Worm (Caenorhabditis elegans) whole organism, L1 larva: Measurements from ENCODE around the gene C17H12.37.
A peak's percentile ranks its signal among the peaks of the same experiment; 100 is the strongest.

Experiments used
- C04F5.9 ChIP-seq: sonication (generic microtip); optimal IDR thresholded peaks from 2 replicates; lab custom pipeline; 2016; ENCODE audit warnings: missing genetic modification characterization, missing compliant biosample characterization
- C34B4.2 ChIP-seq: sonication (generic microtip); optimal IDR thresholded peaks from 2 replicates; lab custom pipeline; 2017; ENCODE audit warnings: mild to moderate bottlenecking, missing genetic modification characterization, missing compliant biosample characterization
- Y116A8C.19 ChIP-seq: sonication (generic microtip); optimal IDR thresholded peaks from 2 replicates; lab custom pipeline; 2016; ENCODE audit warnings: missing compliant biosample characterization, missing genetic modification characterization, borderline replicate concordance
- aha-1 ChIP-seq: fragments of 150-350 bp; optimal IDR thresholded peaks from 2 replicates; lab custom pipeline; 2014; ENCODE audit warnings: missing biosample characterization, missing genetic modification characterization
- aly-2 ChIP-seq: fragments of 150-350 bp; optimal IDR thresholded peaks from 2 replicates; lab custom pipeline; 2014; ENCODE audit warnings: missing biosample characterization, missing genetic modification characterization
- blmp-1 ChIP-seq: fragments of 150-350 bp; optimal IDR thresholded peaks from 2 replicates; lab custom pipeline; 2014; ENCODE audit warnings: missing biosample characterization, missing genetic modification characterization
- ceh-63 ChIP-seq: fragments of 200-800 bp; sonication (Bioruptor generic); optimal IDR thresholded peaks from 2 replicates; lab custom pipeline; 2018; ENCODE audit warnings: mild to moderate bottlenecking, missing genetic modification characterization, missing compliant biosample characterization
- ceh-8 ChIP-seq: fragments of 200-800 bp; sonication (Bioruptor generic); optimal IDR thresholded peaks from 2 replicates; lab custom pipeline; 2018; ENCODE audit warnings: mild to moderate bottlenecking, missing genetic modification characterization, moderate library complexity, missing compliant biosample characterization
- ceh-82 ChIP-seq, 3 experiments: fragments of 150-350 bp in 1 of 3; sonication (generic microtip) in 2 of 3; optimal IDR thresholded peaks; 2 replicates each; lab custom pipeline; 2014 to 2017; ENCODE audit warnings: missing biosample characterization in 3 of 3, missing genetic modification characterization in 3 of 3
- ces-1 ChIP-seq: fragments of 150-350 bp; optimal IDR thresholded peaks from 2 replicates; lab custom pipeline; 2014; ENCODE audit warnings: missing biosample characterization, missing genetic modification reagents, missing genetic modification characterization
- dpl-1 ChIP-seq, 3 experiments: fragments of 150-350 bp in 2 of 3; sonication (generic microtip) in 1 of 3; optimal IDR thresholded peaks; 2 replicates each; lab custom pipeline; 2014 to 2017; ENCODE audit warnings: missing biosample characterization in 3 of 3, missing genetic modification characterization in 3 of 3, missing genetic modification reagents in 3 of 3
- dsc-1 ChIP-seq: sonication (generic microtip); optimal IDR thresholded peaks from 2 replicates; lab custom pipeline; 2016; ENCODE audit warnings: mild to moderate bottlenecking, missing genetic modification characterization, missing compliant biosample characterization
- efl-1 ChIP-seq, 4 experiments: fragments of 150-350 bp; optimal IDR thresholded peaks in 3 of 4; peaks in 1 of 4; 1 replicate in 1 of 4; 2 replicates in 3 of 4; lab custom pipeline; 2014; ENCODE audit warnings: missing biosample characterization in 2 of 4, missing genetic modification characterization in 2 of 4, missing genetic modification reagents in 2 of 4
- efl-3 ChIP-seq: fragments of 200-800 bp; sonication (Bioruptor generic); optimal IDR thresholded peaks from 2 replicates; lab custom pipeline; 2018; ENCODE audit warnings: mild to moderate bottlenecking, missing genetic modification characterization, missing compliant biosample characterization
- egl-27 ChIP-seq, 2 experiments: fragments of 150-350 bp in 1 of 2; sonication (generic microtip); optimal IDR thresholded peaks; 3 replicates each; lab custom pipeline; 2017 to 2018; ENCODE audit warnings: missing biosample characterization in 2 of 2, missing genetic modification characterization in 2 of 2, missing genetic modification reagents in 2 of 2
- fkh-10 ChIP-seq: sonication (generic microtip); optimal IDR thresholded peaks from 2 replicates; lab custom pipeline; 2017; ENCODE audit warnings: missing biosample characterization, missing genetic modification reagents, missing genetic modification characterization
- fkh-4 ChIP-seq: sonication (generic microtip); optimal IDR thresholded peaks from 2 replicates; lab custom pipeline; 2016; ENCODE audit warnings: missing compliant biosample characterization, missing genetic modification characterization, borderline replicate concordance
- fkh-8 ChIP-seq: sonication (generic microtip); optimal IDR thresholded peaks from 2 replicates; lab custom pipeline; 2016; ENCODE audit warnings: mild to moderate bottlenecking, missing genetic modification characterization, missing compliant biosample characterization
- fos-1 ChIP-seq: fragments of 150-350 bp; optimal IDR thresholded peaks from 2 replicates; lab custom pipeline; 2014; ENCODE audit warnings: missing biosample characterization, missing genetic modification characterization
- hlh-17 ChIP-seq: fragments of 200-800 bp; sonication (Bioruptor generic); optimal IDR thresholded peaks from 2 replicates; lab custom pipeline; 2018; ENCODE audit warnings: missing genetic modification characterization, mild to moderate bottlenecking, missing compliant biosample characterization, moderate library complexity, borderline replicate concordance
- hpl-2 ChIP-seq: fragments of 150-350 bp; optimal IDR thresholded peaks from 2 replicates; lab custom pipeline; 2014; ENCODE audit warnings: missing biosample characterization, missing genetic modification reagents, missing genetic modification characterization
- irx-1 ChIP-seq: sonication (generic microtip); optimal IDR thresholded peaks from 2 replicates; lab custom pipeline; 2016; ENCODE audit warnings: missing genetic modification characterization, missing compliant biosample characterization
- lin-13 ChIP-seq: fragments of 150-350 bp; optimal IDR thresholded peaks from 2 replicates; lab custom pipeline; 2014; ENCODE audit warnings: missing biosample characterization, missing genetic modification reagents, missing genetic modification characterization
- lin-14 ChIP-seq: fragments of 200-800 bp; sonication (Bioruptor generic); optimal IDR thresholded peaks from 2 replicates; lab custom pipeline; 2018; ENCODE audit warnings: mild to moderate bottlenecking, missing genetic modification characterization, moderate library complexity, missing compliant biosample characterization
- lir-3 ChIP-seq: sonication (generic microtip); optimal IDR thresholded peaks from 2 replicates; lab custom pipeline; 2016; ENCODE audit warnings: mild to moderate bottlenecking, missing genetic modification characterization, moderate library complexity, missing compliant biosample characterization; ENCODE audit not compliant: poor library complexity
- mab-9 ChIP-seq: fragments of 200-800 bp; sonication (Bioruptor generic); IDR thresholded peaks from 2 replicates; pipeline ENCODE4 v1.3.6; 2022; ENCODE audit warnings: missing genetic modification reagents, missing genetic modification characterization, missing compliant biosample characterization
- nhr-11 ChIP-seq: fragments of 150-350 bp; optimal IDR thresholded peaks from 2 replicates; lab custom pipeline; 2014; ENCODE audit warnings: missing biosample characterization, missing genetic modification characterization
- nhr-12 ChIP-seq: sonication (generic microtip); optimal IDR thresholded peaks from 2 replicates; lab custom pipeline; 2017; ENCODE audit warnings: missing biosample characterization, missing genetic modification characterization
- nhr-28 ChIP-seq: fragments of 150-350 bp; optimal IDR thresholded peaks from 2 replicates; lab custom pipeline; 2014; ENCODE audit warnings: missing biosample characterization, missing genetic modification characterization
- nhr-47 ChIP-seq: sonication (generic microtip); optimal IDR thresholded peaks from 2 replicates; lab custom pipeline; 2016; ENCODE audit warnings: mild to moderate bottlenecking, missing genetic modification characterization, moderate library complexity, missing compliant biosample characterization
- nhr-76 ChIP-seq: sonication (generic microtip); optimal IDR thresholded peaks from 2 replicates; lab custom pipeline; 2017; ENCODE audit warnings: missing biosample characterization, missing genetic modification characterization
- nhr-77 ChIP-seq: fragments of 150-350 bp; optimal IDR thresholded peaks from 2 replicates; lab custom pipeline; 2014; ENCODE audit warnings: missing biosample characterization, missing genetic modification characterization
- nhr-85 ChIP-seq: sonication (generic microtip); peaks from one replicate; lab custom pipeline; 2016; ENCODE audit warnings: missing genetic modification characterization, inconsistent platforms, missing compliant biosample characterization
- nhr-90 ChIP-seq: sonication (generic microtip); optimal IDR thresholded peaks from 2 replicates; lab custom pipeline; 2016; ENCODE audit warnings: mild to moderate bottlenecking, missing genetic modification characterization, missing compliant biosample characterization; ENCODE audit not compliant: poor library complexity
- pag-3 ChIP-seq: sonication (generic microtip); optimal IDR thresholded peaks from 2 replicates; lab custom pipeline; 2017; ENCODE audit warnings: missing genetic modification characterization, mild to moderate bottlenecking, missing compliant biosample characterization, antibody characterized with exemption, borderline replicate concordance; ENCODE audit not compliant: insufficient read depth
- pax-3 ChIP-seq: fragments of 200-800 bp; sonication (Bioruptor generic); optimal IDR thresholded peaks from 2 replicates; lab custom pipeline; 2018; ENCODE audit warnings: mild to moderate bottlenecking, missing genetic modification characterization, moderate library complexity, missing compliant biosample characterization
- pqm-1 ChIP-seq: sonication (generic microtip); optimal IDR thresholded peaks from 3 replicates; lab custom pipeline; 2017; ENCODE audit warnings: missing biosample characterization, missing genetic modification characterization
- rnt-1 ChIP-seq: sonication (generic microtip); optimal IDR thresholded peaks from 2 replicates; lab custom pipeline; 2016; ENCODE audit warnings: mild to moderate bottlenecking, missing genetic modification characterization, moderate library complexity, missing compliant biosample characterization
- skn-1 ChIP-seq: fragments of 150-350 bp; optimal IDR thresholded peaks from 2 replicates; lab custom pipeline; 2014; ENCODE audit warnings: missing biosample characterization, missing genetic modification characterization
- snpc-4 ChIP-seq: fragments of 150-350 bp; optimal IDR thresholded peaks from 2 replicates; lab custom pipeline; 2014; ENCODE audit warnings: missing biosample characterization, missing genetic modification characterization
- sptf-1 ChIP-seq: fragments of 150-350 bp; optimal IDR thresholded peaks from 2 replicates; lab custom pipeline; 2014; ENCODE audit warnings: missing biosample characterization, missing genetic modification characterization
- sup-37 ChIP-seq: fragments of 200-800 bp; sonication (Bioruptor generic); optimal IDR thresholded peaks from 2 replicates; lab custom pipeline; 2018; ENCODE audit warnings: mild to moderate bottlenecking, missing genetic modification characterization, missing compliant biosample characterization
- swsn-7 ChIP-seq: sonication (generic microtip); optimal IDR thresholded peaks from 2 replicates; lab custom pipeline; 2016; ENCODE audit warnings: missing genetic modification characterization, missing compliant biosample characterization
- tlp-1 ChIP-seq: fragments of 150-350 bp; optimal IDR thresholded peaks from 2 replicates; lab custom pipeline; 2014; ENCODE audit warnings: missing biosample characterization, missing genetic modification characterization
- unc-130 ChIP-seq: fragments of 150-350 bp; optimal IDR thresholded peaks from 2 replicates; lab custom pipeline; 2017; ENCODE audit warnings: missing biosample characterization, missing genetic modification characterization, inconsistent platforms
- unc-98 ChIP-seq: fragments of 200-800 bp; sonication (Bioruptor generic); IDR thresholded peaks from 2 replicates; pipeline ENCODE4 v1.3.6; 2022; ENCODE audit warnings: missing genetic modification characterization, missing compliant biosample characterization
- ztf-4 ChIP-seq: fragments of 150-350 bp; optimal IDR thresholded peaks from 2 replicates; lab custom pipeline; 2014; ENCODE audit warnings: missing biosample characterization, missing genetic modification characterization

The C17H12.37 gene

ce11 chrIV:6756374-6756773, 48.5 kb upstream of the C17H12.37 start (continued):
- peak; percentile 83 for TF ChIP-seq ceh-8 (GFP tag; lab: Kevin White, UChicago)
- peak; percentile 15 for TF ChIP-seq aha-1 (tag; lab: Kevin White, UChicago)
- TF ChIP-seq ces-1 (GFP tag; lab: Kevin White, UChicago) = no peak
- no peak for TF ChIP-seq nhr-12 (tag; lab: Kevin White, UChicago)
- TF ChIP-seq snpc-4 = peak; percentile 66
- TF ChIP-seq fos-1 = peak; percentile 64
- peak; percentile 78 for TF ChIP-seq nhr-85 (tag; lab: Kevin White, UChicago)
- TF ChIP-seq dpl-1 (GFP tag; optimal IDR thresholded peaks at IDR 0.05; lab: Kevin White, UChicago) = peak; percentile 71 to 82 (median 75)
- no peak for TF ChIP-seq nhr-28 (tag; lab: Kevin White, UChicago)
- peak; percentile 96 for TF ChIP-seq lin-14
- TF ChIP-seq Y116A8C.19 = peak; percentile 3
- TF ChIP-seq hpl-2 = peak; percentile 87
- peak; percentile 54 for TF ChIP-seq unc-130
- no peak for TF ChIP-seq sptf-1 (tag; lab: Kevin White, UChicago)
- no peak for TF ChIP-seq C04F5.9 (tag; lab: Kevin White, UChicago)
- TF ChIP-seq mab-9 (GFP tag; lab: Robert Waterston, UW) = peak; percentile 63
- TF ChIP-seq rnt-1 (tag; lab: Kevin White, UChicago) = peak; percentile 87
- TF ChIP-seq pag-3 (tag; lab: Kevin White, UChicago) = no peak
- peak; percentile 29 for TF ChIP-seq sup-37 (GFP tag; lab: Kevin White, UChicago)
- peak; percentile 93 for TF ChIP-seq fkh-8 (tag; lab: Kevin White, UChicago)
- TF ChIP-seq fkh-4 (tag; lab: Kevin White, UChicago) = no peak
- peak; percentile 76 to 89 (median 84) for TF ChIP-seq ceh-82 (tag; optimal IDR thresholded peaks at IDR 0.05; lab: Kevin White, UChicago)
- peak; percentile 30 for TF ChIP-seq aly-2
- peak; percentile 95 for TF ChIP-seq skn-1
- TF ChIP-seq pqm-1 (tag; lab: Kevin White, UChicago) = peak; percentile 71
- peak; percentile 83 for TF ChIP-seq fkh-10 (GFP tag; lab: Kevin White, UChicago)
- TF ChIP-seq efl-1 (optimal IDR thresholded peaks at IDR 0.05; lab: Kevin White, UChicago) = peak; percentile 80 to 87
- TF ChIP-seq efl-1 (GFP tag; optimal IDR thresholded peaks at IDR 0.05 in 1 of 2; lab: Kevin White, UChicago) = peak; percentile 71 to 96
- peak; percentile 76 for TF ChIP-seq lin-13 (GFP tag; lab: Kevin White, UChicago)
- TF ChIP-seq efl-3 (GFP tag; lab: Kevin White, UChicago) = no peak
- TF ChIP-seq dsc-1 = peak; percentile 62
- TF ChIP-seq C34B4.2 (tag; lab: Kevin White, UChicago) = no peak
- no peak for TF ChIP-seq egl-27 (tag; optimal IDR thresholded peaks at IDR 0.05; lab: Kevin White, UChicago)
- peak; percentile 88 for TF ChIP-seq nhr-90
- no peak for TF ChIP-seq nhr-76 (tag; lab: Kevin White, UChicago)
- TF ChIP-seq pax-3 (tag; lab: Kevin White, UChicago) = peak; percentile 73

- TF ChIP-seq swsn-7 = no peak
- TF ChIP-seq lir-3 (tag; lab: Kevin White, UChicago) = no peak
- TF ChIP-seq nhr-77 (tag; lab: Kevin White, UChicago) = no peak
- TF ChIP-seq hlh-17 (GFP tag; lab: Kevin White, UChicago) = no peak
- TF ChIP-seq ztf-4 = no peak
- TF ChIP-seq irx-1 (tag; lab: Kevin White, UChicago) = no peak
- TF ChIP-seq ceh-63 = no peak
- no peak for TF ChIP-seq mab-9 (GFP tag; lab: Robert Waterston, UW)
- no peak for TF ChIP-seq tlp-1 (tag; lab: Kevin White, UChicago)
- TF ChIP-seq nhr-47 (tag; lab: Kevin White, UChicago) = no peak
- TF ChIP-seq dsc-1 = no peak
- no peak for TF ChIP-seq unc-130
- no peak for TF ChIP-seq blmp-1 (tag; lab: Kevin White, UChicago)
- TF ChIP-seq unc-98 = no peak
- no peak for TF ChIP-seq aha-1 (tag; lab: Kevin White, UChicago)
- no peak for TF ChIP-seq nhr-11 (tag; lab: Kevin White, UChicago)
- TF ChIP-seq fos-1 = no peak
Observed at ce11 chrIV:6757011-6757410, 47.9 kb upstream of the C17H12.37 start, which contains the start of gene usp-4. Gene usp-4 (plus strand): TSS chrIV:6757311.
